Fruit fly (Drosophila melanogaster): ENCODE data around the gene CG8004.

Gene CG8004

dm6 chr3L:19896892-19897684 lies 31.2 kb downstream of the CG8004 start (continued):
- peak; percentile 41 for TF ChIP-seq chn (GFP tag; optimal IDR thresholded peaks at IDR 0.05)
- peak; percentile 46 for TF ChIP-seq Bteb2 (GFP tag; optimal IDR thresholded peaks at IDR 0.05)
- peak; percentile 89 for TF ChIP-seq kah (GFP tag; optimal IDR thresholded peaks at IDR 0.05)
- TF ChIP-seq CG11085 (GFP tag; IDR thresholded peaks at IDR 0.05): no peak
- peak; percentile 7 for TF ChIP-seq CG13424 (tag; optimal IDR thresholded peaks at IDR 0.05)
- peak; percentile 3 for TF ChIP-seq gfzf (GFP tag; optimal IDR thresholded peaks at IDR 0.05)
- TF ChIP-seq Meics (GFP tag; optimal IDR thresholded peaks at IDR 0.05): peak; percentile 5
- peak; percentile 19 for TF ChIP-seq lbe (GFP tag; optimal IDR thresholded peaks at IDR 0.05)
- peak; percentile 17 for TF ChIP-seq Sry-δ (GFP tag; optimal IDR thresholded peaks at IDR 0.05)
- TF ChIP-seq NK7.1 (GFP tag; optimal IDR thresholded peaks at IDR 0.05): no peak
- TF ChIP-seq sqz (GFP tag; optimal IDR thresholded peaks at IDR 0.05): no peak
- TF ChIP-seq CG17829 (tag; optimal IDR thresholded peaks at IDR 0.05): peak; percentile 23
- TF ChIP-seq amos (GFP tag; IDR thresholded peaks at IDR 0.05; ENCODE audit: partially characterized antibody): no peak
- TF ChIP-seq pho (GFP tag; optimal IDR thresholded peaks at IDR 0.05): peak; percentile 24
- peak; percentile 64; the same call in 2 of the 3 replicates for TF ChIP-seq CG6175 (GFP tag; IDR thresholded peaks at IDR 0.05)
- no peak for TF ChIP-seq sob (GFP tag; IDR thresholded peaks at IDR 0.05)
- peak; percentile 24 for TF ChIP-seq lov (optimal IDR thresholded peaks at IDR 0.05)
- TF ChIP-seq lov (GFP tag; IDR thresholded peaks at IDR 0.05): no peak
- TF ChIP-seq trem (tag; optimal IDR thresholded peaks at IDR 0.05): no peak
- no peak for TF ChIP-seq CG2889 (GFP tag; IDR thresholded peaks at IDR 0.05)
- TF ChIP-seq ac (GFP tag; optimal IDR thresholded peaks at IDR 0.05): no peak
- TF ChIP-seq wdn (GFP tag; IDR thresholded peaks at IDR 0.05): no peak
- no peak; the same call in 1 of the 2 replicates for TF ChIP-seq Drgx (GFP tag; IDR thresholded peaks at IDR 0.05)
- peak; percentile 45; the same call in 1 of the 2 replicates for TF ChIP-seq CG32532 (GFP tag; IDR thresholded peaks at IDR 0.05)
- TF ChIP-seq schlank (tag; optimal IDR thresholded peaks at IDR 0.05): no peak
- TF ChIP-seq CG4820 (GFP tag; optimal IDR thresholded peaks at IDR 0.05): no peak
- TF ChIP-seq Nf-YA (GFP tag; IDR thresholded peaks at IDR 0.05): no peak
- TF ChIP-seq exex (tag; optimal IDR thresholded peaks at IDR 0.05): peak; percentile 12
- TF ChIP-seq wor (GFP tag; IDR thresholded peaks at IDR 0.05): no peak
- TF ChIP-seq CG1233 (GFP tag; optimal IDR thresholded peaks at IDR 0.05): no peak
- TF ChIP-seq CG8290 (GFP tag; optimal IDR thresholded peaks at IDR 0.05): peak; percentile 47
- peak in 1 of 2 experiments; percentile 29 for TF ChIP-seq CG8290 (tag; optimal IDR thresholded peaks at IDR 0.05)
- TF ChIP-seq gt (GFP tag; IDR thresholded peaks at IDR 0.05): no peak
- peak; percentile 95 to 96 for TF ChIP-seq Trl (optimal IDR thresholded peaks at IDR 0.05)
- TF ChIP-seq Trl (GFP tag; optimal IDR thresholded peaks at IDR 0.05): peak; percentile 58
- no peak for TF ChIP-seq Sry-β (GFP tag; optimal IDR thresholded peaks at IDR 0.05)
- TF ChIP-seq crol (GFP tag; IDR thresholded peaks at IDR 0.05): no peak; the same call in 1 of the 2 replicates
- TF ChIP-seq hth (optimal IDR thresholded peaks at IDR 0.05): no peak
- TF ChIP-seq sc (optimal IDR thresholded peaks at IDR 0.05): no peak
- TF ChIP-seq sc (GFP tag; optimal IDR thresholded peaks at IDR 0.05): no peak
- TF ChIP-seq CG9817 (tag; optimal IDR thresholded peaks at IDR 0.05): no peak
- peak; percentile 13 for TF ChIP-seq Six4 (GFP tag; optimal IDR thresholded peaks at IDR 0.05)
- no peak for TF ChIP-seq CG6854 (GFP tag; optimal IDR thresholded peaks at IDR 0.05)
- TF ChIP-seq CG12236 (GFP tag; optimal IDR thresholded peaks at IDR 0.05): no peak
- peak; percentile 21 for TF ChIP-seq YL-1 (GFP tag; optimal IDR thresholded peaks at IDR 0.05)
- peak; percentile 40 for TF ChIP-seq pzg (GFP tag; optimal IDR thresholded peaks at IDR 0.05)
- 0 out of 3 replicates have a peak, but pooled peaks have one; percentile 30 for TF ChIP-seq CG2199 (GFP tag; IDR thresholded peaks at IDR 0.05)
- TF ChIP-seq CG6272 (GFP tag; IDR thresholded peaks at IDR 0.05): no peak
- no peak for TF ChIP-seq Fer3 (tag; optimal IDR thresholded peaks at IDR 0.05)
- no peak for TF ChIP-seq ash1 (GFP tag; optimal IDR thresholded peaks at IDR 0.05)
- TF ChIP-seq CG30431 (GFP tag; optimal IDR thresholded peaks at IDR 0.05): no peak
